Worm (Caenorhabditis elegans): ENCODE results near the gene mrpl-10.

The mrpl-10 gene

ce11 chrII:8278415-8278814, at the start of gene mrpl-10, which contains the start of gene clec-142:
Gene mrpl-10 (minus strand): TSS chrII:8278515.
Gene clec-142 (plus strand): TSS chrII:8278678.
- TF ChIP-seq scrt-1 (GFP tag; IDR thresholded peaks at IDR 0.05) (no peak), tbx-37 (GFP tag; conservative IDR thresholded peaks at IDR 0.05) (no peak), ama-1 (optimal IDR thresholded peaks at IDR 0.05) (no peak), B0310.2 (tag; optimal IDR thresholded peaks at IDR 0.05) (no peak), sea-1 (GFP tag; conservative IDR thresholded peaks at IDR 0.05) (no peak), hmbx-1 (tag; optimal IDR thresholded peaks at IDR 0.05) (no peak), flt-1 (GFP tag; IDR thresholded peaks at IDR 0.05) (no peak), hnd-1 (tag; optimal IDR thresholded peaks at IDR 0.05) (no peak), tra-4 (tag; optimal IDR thresholded peaks at IDR 0.05) (no peak), pes-1 (GFP tag; IDR thresholded peaks at IDR 0.05) (no peak), hmg-4 (GFP tag; optimal IDR thresholded peaks at IDR 0.05) (no peak), ceh-36 (tag; optimal IDR thresholded peaks at IDR 0.05) (no peak), tbx-11 (GFP tag; IDR thresholded peaks at IDR 0.05) (no peak), aly-1 (tag; optimal IDR thresholded peaks at IDR 0.05) (no peak), ets-7 (tag; optimal IDR thresholded peaks at IDR 0.05) (no peak), ceh-13 (GFP tag; optimal IDR thresholded peaks at IDR 0.05) (no peak), F13C5.2 (tag; optimal IDR thresholded peaks at IDR 0.05) (no peak)

- TF ChIP-seq pes-1 (GFP tag; IDR thresholded peaks at IDR 0.05) (no peak), tra-4 (tag; optimal IDR thresholded peaks at IDR 0.05) (no peak), F13C5.2 (tag; optimal IDR thresholded peaks at IDR 0.05) (no peak), sea-1 (GFP tag; conservative IDR thresholded peaks at IDR 0.05) (no peak), scrt-1 (GFP tag; IDR thresholded peaks at IDR 0.05) (no peak), hmg-4 (GFP tag; optimal IDR thresholded peaks at IDR 0.05) (no peak), B0310.2 (tag; optimal IDR thresholded peaks at IDR 0.05) (no peak)
Observed at ce11 chrII:8327450-8327849, 49.1 kb upstream of the mrpl-10 start.

ce11 chrII:8326228-8326960, 48.1 kb upstream of the mrpl-10 start:
- TF ChIP-seq tbx-37 (GFP tag; conservative IDR thresholded peaks at IDR 0.05) (0 out of 2 replicates have a peak, but pooled peaks have one; percentile 29), hmbx-1 (tag; optimal IDR thresholded peaks at IDR 0.05) (no peak)

- TF ChIP-seq scrt-1 (GFP tag; IDR thresholded peaks at IDR 0.05) = peak; percentile 57; the same call in 1 of the 2 replicates
- TF ChIP-seq tbx-11 (GFP tag; IDR thresholded peaks at IDR 0.05) = 0 out of 2 replicates have a peak, but pooled peaks have one; percentile 41
- TF ChIP-seq hmbx-1 (tag; optimal IDR thresholded peaks at IDR 0.05) = no peak
- TF ChIP-seq ama-1 (optimal IDR thresholded peaks at IDR 0.05) = no peak
- no peak for TF ChIP-seq tra-4 (tag; optimal IDR thresholded peaks at IDR 0.05)
- peak; percentile 11 for TF ChIP-seq ceh-36 (tag; optimal IDR thresholded peaks at IDR 0.05)
- TF ChIP-seq pes-1 (GFP tag; IDR thresholded peaks at IDR 0.05) = peak; percentile 69
- TF ChIP-seq aly-1 (tag; optimal IDR thresholded peaks at IDR 0.05) = no peak
- no peak for TF ChIP-seq hmg-4 (GFP tag; optimal IDR thresholded peaks at IDR 0.05)
- TF ChIP-seq F13C5.2 (tag; optimal IDR thresholded peaks at IDR 0.05) = peak; percentile 76
Observed at ce11 chrII:8325002-8325539, 46.8 kb upstream of the mrpl-10 start, which contains the start of the genes ran-3 and C26D10.3. Gene ran-3 (minus strand): TSS chrII:8325052. Gene C26D10.3 (plus strand): TSS chrII:8325386.

ce11 chrII:8321244-8321643, 42.9 kb upstream of the mrpl-10 start, which contains the start of gene shw-1:
Gene shw-1 (minus strand): TSS chrII:8321471.
- TF ChIP-seq flt-1 (GFP tag; IDR thresholded peaks at IDR 0.05) (no peak), B0310.2 (tag; optimal IDR thresholded peaks at IDR 0.05) (no peak), tbx-11 (GFP tag; IDR thresholded peaks at IDR 0.05) (no peak), aly-1 (tag; optimal IDR thresholded peaks at IDR 0.05) (no peak), ceh-36 (tag; optimal IDR thresholded peaks at IDR 0.05) (no peak), hnd-1 (tag; optimal IDR thresholded peaks at IDR 0.05) (no peak), ceh-13 (GFP tag; optimal IDR thresholded peaks at IDR 0.05) (no peak), sea-1 (GFP tag; conservative IDR thresholded peaks at IDR 0.05) (no peak), pes-1 (GFP tag; IDR thresholded peaks at IDR 0.05) (no peak), hmg-4 (GFP tag; optimal IDR thresholded peaks at IDR 0.05) (no peak), tbx-37 (GFP tag; conservative IDR thresholded peaks at IDR 0.05) (no peak), scrt-1 (GFP tag; IDR thresholded peaks at IDR 0.05) (no peak), hmbx-1 (tag; optimal IDR thresholded peaks at IDR 0.05) (no peak), F13C5.2 (tag; optimal IDR thresholded peaks at IDR 0.05) (no peak), ama-1 (optimal IDR thresholded peaks at IDR 0.05) (no peak)

ce11 chrII:8316701-8317100, 38.4 kb upstream of the mrpl-10 start:
- TF ChIP-seq flt-1 (GFP tag; IDR thresholded peaks at IDR 0.05) (no peak), hmg-4 (GFP tag; optimal IDR thresholded peaks at IDR 0.05) (no peak), ceh-36 (tag; optimal IDR thresholded peaks at IDR 0.05) (no peak), scrt-1 (GFP tag; IDR thresholded peaks at IDR 0.05) (no peak), ceh-13 (GFP tag; optimal IDR thresholded peaks at IDR 0.05) (no peak), ets-7 (tag; optimal IDR thresholded peaks at IDR 0.05) (no peak), pes-1 (GFP tag; IDR thresholded peaks at IDR 0.05) (no peak), F13C5.2 (tag; optimal IDR thresholded peaks at IDR 0.05) (no peak), B0310.2 (tag; optimal IDR thresholded peaks at IDR 0.05) (no peak)

ce11 chrII:8314768-8315167, 36.5 kb upstream of the mrpl-10 start:
- TF ChIP-seq tra-4 (tag; optimal IDR thresholded peaks at IDR 0.05) = no peak
- TF ChIP-seq ceh-36 (tag; optimal IDR thresholded peaks at IDR 0.05) = no peak
- TF ChIP-seq flt-1 (GFP tag; IDR thresholded peaks at IDR 0.05) = no peak
- no peak for TF ChIP-seq hnd-1 (tag; optimal IDR thresholded peaks at IDR 0.05)
- no peak for TF ChIP-seq ama-1 (optimal IDR thresholded peaks at IDR 0.05)
- no peak for TF ChIP-seq aly-1 (tag; optimal IDR thresholded peaks at IDR 0.05)
- no peak for TF ChIP-seq hmbx-1 (tag; optimal IDR thresholded peaks at IDR 0.05)
- no peak for TF ChIP-seq tbx-37 (GFP tag; conservative IDR thresholded peaks at IDR 0.05)
- no peak for TF ChIP-seq ceh-13 (GFP tag; optimal IDR thresholded peaks at IDR 0.05)
- TF ChIP-seq tbx-11 (GFP tag; IDR thresholded peaks at IDR 0.05) = no peak

Data from whole organism, early embryonic.